Worm (Caenorhabditis elegans) whole organism, mixed stage, embryonic: Measurements from ENCODE around the gene C31H2.14.
A peak's percentile ranks its signal among the peaks of the same experiment; 100 is the strongest.

Experiments used
- M03D4.4 ChIP-seq: sonication (generic microtip); optimal IDR thresholded peaks from 2 replicates; lab custom pipeline; 2017; ENCODE audit warnings: mild to moderate bottlenecking, missing genetic modification characterization, missing compliant biosample characterization
- ceh-39 ChIP-seq: fragments of 150-350 bp; optimal IDR thresholded peaks from 2 replicates; lab custom pipeline; 2014; ENCODE audit warnings: missing biosample characterization, missing genetic modification characterization
- ceh-43 ChIP-seq: fragments of 200-800 bp; sonication (Bioruptor generic); optimal IDR thresholded peaks from 2 replicates; lab custom pipeline; 2018; ENCODE audit warnings: mild to moderate bottlenecking, missing genetic modification characterization, moderate library complexity, missing compliant biosample characterization
- ceh-83 ChIP-seq: fragments of 200-800 bp; sonication (Bioruptor generic); optimal IDR thresholded peaks from 2 replicates; lab custom pipeline; 2018; ENCODE audit warnings: mild to moderate bottlenecking, missing genetic modification characterization, missing compliant biosample characterization
- ces-1 ChIP-seq: fragments of 150-350 bp; optimal IDR thresholded peaks from 2 replicates; lab custom pipeline; 2014; ENCODE audit warnings: missing biosample characterization, missing genetic modification reagents, missing genetic modification characterization
- cnd-1 ChIP-seq: fragments of 200-800 bp; sonication (Bioruptor generic); optimal IDR thresholded peaks from 2 replicates; lab custom pipeline; 2018; ENCODE audit warnings: mild to moderate bottlenecking, missing genetic modification characterization, missing compliant biosample characterization
- elt-3 ChIP-seq: fragments of 150-350 bp; optimal IDR thresholded peaks from 2 replicates; lab custom pipeline; 2014; ENCODE audit warnings: missing biosample characterization, missing genetic modification characterization
- flh-1 ChIP-seq: fragments of 200-800 bp; sonication (Bioruptor generic); optimal IDR thresholded peaks from 2 replicates; lab custom pipeline; 2018; ENCODE audit warnings: mild to moderate bottlenecking, missing genetic modification characterization, moderate library complexity, missing compliant biosample characterization
- ham-2 ChIP-seq: fragments of 200-800 bp; sonication (Bioruptor generic); optimal IDR thresholded peaks from 2 replicates; lab custom pipeline; 2018; ENCODE audit warnings: mild to moderate bottlenecking, missing genetic modification characterization, missing compliant biosample characterization
- hlh-1 ChIP-seq: fragments of 150-350 bp; optimal IDR thresholded peaks from 2 replicates; lab custom pipeline; 2014; ENCODE audit warnings: missing biosample characterization, missing genetic modification reagents, missing genetic modification characterization
- lin-13 ChIP-seq: fragments of 150-350 bp; optimal IDR thresholded peaks from 2 replicates; lab custom pipeline; 2014; ENCODE audit warnings: missing biosample characterization, missing genetic modification characterization
- lin-32 ChIP-seq: fragments of 200-800 bp; sonication (Bioruptor generic); optimal IDR thresholded peaks from 2 replicates; lab custom pipeline; 2018; ENCODE audit warnings: mild to moderate bottlenecking, missing genetic modification characterization, missing compliant biosample characterization
- lsy-2 ChIP-seq: fragments of 150-350 bp; optimal IDR thresholded peaks from 2 replicates; lab custom pipeline; 2014; ENCODE audit warnings: missing biosample characterization, missing genetic modification characterization
- mab-5 ChIP-seq: fragments of 150-350 bp; optimal IDR thresholded peaks from 2 replicates; lab custom pipeline; 2014; ENCODE audit warnings: missing biosample characterization, missing genetic modification characterization
- mep-1 ChIP-seq: fragments of 150-350 bp; optimal IDR thresholded peaks from 2 replicates; lab custom pipeline; 2017; ENCODE audit warnings: missing biosample characterization, missing genetic modification reagents, missing genetic modification characterization, inconsistent platforms
- nhr-12 ChIP-seq: fragments of 150-350 bp; optimal IDR thresholded peaks from 2 replicates; lab custom pipeline; 2014; ENCODE audit warnings: missing biosample characterization, missing genetic modification characterization
- nhr-2 ChIP-seq: fragments of 150-350 bp; optimal IDR thresholded peaks from 2 replicates; lab custom pipeline; 2014; ENCODE audit warnings: missing biosample characterization, missing genetic modification characterization
- nhr-28 ChIP-seq: fragments of 150-350 bp; optimal IDR thresholded peaks from 2 replicates; lab custom pipeline; 2014; ENCODE audit warnings: missing biosample characterization, missing genetic modification characterization
- nhr-76 ChIP-seq: sonication (generic microtip); optimal IDR thresholded peaks from 2 replicates; lab custom pipeline; 2017; ENCODE audit warnings: missing biosample characterization, missing genetic modification characterization
- pha-4 ChIP-seq: fragments of 150-350 bp; optimal IDR thresholded peaks from 2 replicates; lab custom pipeline; 2018; ENCODE audit warnings: missing biosample characterization, missing genetic modification reagents, missing genetic modification characterization
- sem-2 ChIP-seq: fragments of 200-800 bp; sonication (Bioruptor generic); optimal IDR thresholded peaks from 2 replicates; lab custom pipeline; 2018; ENCODE audit warnings: mild to moderate bottlenecking, missing genetic modification characterization, missing compliant biosample characterization
- sptf-1 ChIP-seq: sonication (generic microtip); optimal IDR thresholded peaks from 2 replicates; lab custom pipeline; 2017; ENCODE audit warnings: mild to moderate bottlenecking, missing genetic modification characterization, moderate library complexity, missing compliant biosample characterization
- unc-120 ChIP-seq: sonication (generic microtip); optimal IDR thresholded peaks from 2 replicates; lab custom pipeline; 2017; ENCODE audit warnings: missing genetic modification characterization, missing compliant biosample characterization; ENCODE audit not compliant: poor library complexity, severe bottlenecking
- unc-39 ChIP-seq: fragments of 150-350 bp; optimal IDR thresholded peaks from 2 replicates; lab custom pipeline; 2014; ENCODE audit warnings: missing biosample characterization, missing genetic modification characterization

C31H2.14 gene

ce11 chrX:5174256-5174655 is 26.2 kb downstream of the C31H2.14 start, which contains the start of gene zchc-1A:
zchc-1A (plus strand) TSS chrX:5174369.
- no peak for TF ChIP-seq nhr-2 (tag; lab: Kevin White, UChicago)
- TF ChIP-seq ceh-83, result no peak
- no peak for TF ChIP-seq sptf-1 (tag; lab: Kevin White, UChicago)
- TF ChIP-seq mab-5, result no peak
- no peak for TF ChIP-seq ham-2 (GFP tag; lab: Kevin White, UChicago)
- TF ChIP-seq nhr-28, result no peak
- no peak for TF ChIP-seq sem-2 (GFP tag; lab: Kevin White, UChicago)
- no peak for TF ChIP-seq ceh-43 (GFP tag; lab: Kevin White, UChicago)
- no peak for TF ChIP-seq M03D4.4 (tag; lab: Kevin White, UChicago)
- TF ChIP-seq lin-13 (tag; lab: Kevin White, UChicago), result no peak
- TF ChIP-seq lsy-2 (tag; lab: Kevin White, UChicago), result no peak
- TF ChIP-seq lin-32 (GFP tag; lab: Kevin White, UChicago), result no peak

DNA sequence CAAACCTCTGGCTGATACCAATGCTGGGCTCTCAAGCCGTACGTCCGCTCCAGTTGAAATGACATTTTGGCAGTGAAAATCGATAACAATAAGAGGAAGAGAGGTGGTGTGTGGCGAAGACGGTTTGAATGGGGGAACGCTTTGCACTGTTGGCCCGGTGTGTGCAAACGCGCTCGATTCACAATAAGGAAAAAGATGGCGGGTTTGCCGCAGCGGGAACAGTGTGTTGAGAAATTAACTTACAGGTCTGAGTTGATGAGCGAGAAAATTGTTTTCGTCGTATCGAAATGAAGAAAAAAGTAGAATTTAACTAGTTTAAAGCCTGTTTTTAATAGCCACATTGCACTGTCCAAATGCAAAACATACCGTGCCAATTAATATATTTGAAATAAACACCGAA is 31.0 kb downstream of the C31H2.14 start, which contains the start of gene metl-9:
Gene metl-9 (minus strand): TSS at position 101 of the 400 bp plus-strand sequence.
- TF ChIP-seq lin-32 (GFP tag; lab: Kevin White, UChicago), result no peak
- peak; percentile 19 for TF ChIP-seq mep-1 (tag; lab: Kevin White, UChicago)
- TF ChIP-seq unc-39 (tag; lab: Kevin White, UChicago), result no peak
- no peak for TF ChIP-seq nhr-12 (tag; lab: Kevin White, UChicago)
- TF ChIP-seq, all 35 proteins: peak for 1

ce11 chrX:5179874-5180273 is 31.9 kb downstream of the C31H2.14 start, which contains the start of gene sru-48:
sru-48 (plus strand) TSS chrX:5180174.
- TF ChIP-seq lin-13 (tag; lab: Kevin White, UChicago), result no peak
- TF ChIP-seq mep-1 (tag; lab: Kevin White, UChicago), result no peak
- TF ChIP-seq nhr-76, result no peak
- TF ChIP-seq sptf-1 (tag; lab: Kevin White, UChicago), result no peak

DNA sequence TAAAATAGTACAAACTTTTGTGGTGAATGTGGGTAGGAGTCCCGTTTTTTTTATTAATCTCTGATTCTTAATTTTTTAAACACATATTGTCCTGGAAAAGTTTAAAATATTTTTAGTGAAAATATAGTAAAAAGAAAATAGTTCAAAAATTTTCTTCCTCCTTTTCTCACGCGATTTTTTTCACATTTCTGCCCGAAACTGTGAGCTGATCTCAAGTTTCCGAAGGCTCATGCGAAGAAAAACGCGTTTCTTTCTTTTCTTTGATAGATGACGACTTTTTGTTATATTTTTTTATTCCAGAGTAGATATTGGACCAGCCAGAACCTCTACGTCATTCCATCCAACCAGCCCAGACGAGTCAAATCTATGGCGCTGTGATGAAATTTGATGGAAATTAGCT is 35.9 kb downstream of the C31H2.14 start, which contains the start of gene T03G11.9:
Gene T03G11.9 (plus strand): TSS at position 301 of the 400 bp plus-strand sequence.
- TF ChIP-seq unc-120 (tag; lab: Kevin White, UChicago), result no peak
- TF ChIP-seq nhr-28, result no peak
- no peak for TF ChIP-seq ceh-43 (GFP tag; lab: Kevin White, UChicago)
- TF ChIP-seq ces-1 (GFP tag; lab: Kevin White, UChicago), result no peak

DNA sequence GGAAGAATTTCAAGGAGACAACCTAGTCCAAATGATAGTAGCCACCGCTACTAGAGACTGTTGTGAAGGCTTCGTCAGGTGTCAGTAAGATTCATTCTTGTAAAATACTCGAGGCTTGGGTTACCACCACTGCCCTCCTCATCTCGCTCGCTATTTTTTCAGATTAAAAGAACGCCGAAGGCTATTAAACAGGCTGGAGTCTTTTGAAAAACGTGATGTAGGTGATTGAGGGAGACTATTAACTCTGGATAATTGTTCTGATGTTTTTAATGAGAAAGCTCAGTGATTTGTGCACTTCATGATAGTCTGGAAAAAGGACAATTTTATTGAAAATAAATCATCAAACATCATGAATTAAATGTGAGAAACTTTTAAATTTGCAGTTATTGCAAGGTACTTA is 41.0 kb downstream of the C31H2.14 start, which contains the start of gene zig-6:
Gene zig-6 (minus strand): TSS at position 101 of the 400 bp plus-strand sequence.
- TF ChIP-seq ceh-43 (GFP tag; lab: Kevin White, UChicago), result no peak

- TF ChIP-seq nhr-28 (no peak), M03D4.4 (tag; lab: Kevin White, UChicago) (no peak), mab-5 (no peak), mep-1 (tag; lab: Kevin White, UChicago) (no peak), nhr-2 (tag; lab: Kevin White, UChicago) (no peak), ham-2 (GFP tag; lab: Kevin White, UChicago) (no peak), unc-120 (tag; lab: Kevin White, UChicago) (no peak)
- TF ChIP-seq, all 35 proteins: peak for 0
These were observed 42.0 kb downstream of the C31H2.14 start for ce11 chrX:5190061-5190460.

DNA sequence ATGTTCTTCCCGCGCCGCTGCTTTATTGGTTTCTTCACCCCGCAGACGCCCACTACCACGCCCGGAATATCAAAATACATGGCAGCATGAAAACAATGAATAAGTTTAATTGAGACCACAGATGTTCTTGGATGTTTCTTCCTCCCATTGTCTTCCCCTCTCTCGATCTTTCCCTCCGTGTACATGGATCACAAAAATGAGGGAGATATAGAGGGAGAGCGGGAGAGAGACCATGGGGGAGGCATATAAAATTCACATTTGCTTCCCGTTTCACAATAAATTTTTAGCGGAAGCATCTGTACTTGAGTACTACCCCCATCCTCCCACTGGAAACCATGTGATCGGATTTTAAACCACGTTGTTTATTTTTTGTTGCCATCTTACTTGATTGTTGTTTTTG is 45.4 kb downstream of the C31H2.14 start:
- TF ChIP-seq sem-2 (GFP tag; lab: Kevin White, UChicago) (no peak), elt-3 (tag; lab: Kevin White, UChicago) (no peak), hlh-1 (tag; lab: Kevin White, UChicago) (no peak), ceh-39 (tag; lab: Kevin White, UChicago) (no peak), flh-1 (GFP tag; lab: Kevin White, UChicago) (no peak), lsy-2 (tag; lab: Kevin White, UChicago) (no peak), pha-4 (tag; lab: Kevin White, UChicago) (no peak), cnd-1 (tag; lab: Kevin White, UChicago) (no peak)
